Fruit fly (Drosophila melanogaster) whole organism: ENCODE measurements around the gene al.

Source experiments
- CG8478 ChIP-seq: fragments of >200 bp; optimal IDR thresholded peaks from 2 replicates; lab custom pipeline; 2018; ENCODE audit warnings: inconsistent platforms
- Dll ChIP-seq: fragments of >200 bp; optimal IDR thresholded peaks from 2 replicates; lab custom pipeline; 2017
- EcR ChIP-seq, 2 experiments: fragments of >200 bp; optimal IDR thresholded peaks; 2 replicates each; lab custom pipeline; 2017; ENCODE audit warnings: missing biosample characterization in 2 of 2, missing genetic modification characterization in 2 of 2, missing genetic modification reagents in 2 of 2
- pan ChIP-seq: fragments of >200 bp; optimal IDR thresholded peaks from 2 replicates; lab custom pipeline; 2017
- psq ChIP-seq: fragments of >200 bp; optimal IDR thresholded peaks from 2 replicates; lab custom pipeline; 2017
- usp ChIP-seq: fragments of >200 bp; optimal IDR thresholded peaks from 2 replicates; lab custom pipeline; 2017; ENCODE audit warnings: missing biosample characterization, missing genetic modification characterization, mixed read lengths

The al gene

dm6 chr2L:377780-378222 lies at the start of gene al:
al (plus strand) TSS chr2L:378112.
- TF ChIP-seq pan (lab: Kevin White, UChicago) (no peak), usp (GFP tag; lab: Kevin White, UChicago) (no peak), psq (lab: Kevin White, UChicago) (no peak), CG8478 (lab: Kevin White, UChicago) (no peak), EcR (GFP tag; optimal IDR thresholded peaks at IDR 0.05; lab: Kevin White, UChicago) (no peak), Dll (lab: Kevin White, UChicago) (no peak)

DNA sequence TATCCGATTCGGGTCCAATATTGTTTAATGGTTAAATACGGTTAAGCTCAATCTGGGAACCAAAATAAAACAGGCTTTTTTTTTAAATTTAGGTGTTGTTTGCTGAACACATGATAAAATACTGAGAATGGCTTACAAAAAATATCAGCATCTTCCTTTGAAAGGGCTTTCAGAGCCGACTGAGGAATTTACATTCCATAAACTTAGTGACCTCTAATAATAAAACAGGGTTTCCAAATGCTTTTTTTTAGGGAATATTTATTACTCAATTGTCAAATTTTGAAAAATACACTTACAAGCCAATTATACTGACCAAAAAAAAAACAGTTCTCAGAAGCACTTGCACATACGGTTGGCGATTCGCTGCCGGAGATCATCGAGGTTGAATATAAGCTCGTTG lies 48.3 kb upstream of the al start, which contains the start of gene CG43755:
CG43755 (minus strand) TSS at position 101 of the 400 bp plus-strand sequence.
- TF ChIP-seq psq (lab: Kevin White, UChicago) = no peak
- no peak for TF ChIP-seq EcR (GFP tag; optimal IDR thresholded peaks at IDR 0.05; lab: Kevin White, UChicago)
- no peak for TF ChIP-seq pan (lab: Kevin White, UChicago)
- TF ChIP-seq CG8478 (lab: Kevin White, UChicago) = no peak
- no peak for TF ChIP-seq usp (GFP tag; lab: Kevin White, UChicago)
- TF ChIP-seq Dll (lab: Kevin White, UChicago) = no peak

DNA sequence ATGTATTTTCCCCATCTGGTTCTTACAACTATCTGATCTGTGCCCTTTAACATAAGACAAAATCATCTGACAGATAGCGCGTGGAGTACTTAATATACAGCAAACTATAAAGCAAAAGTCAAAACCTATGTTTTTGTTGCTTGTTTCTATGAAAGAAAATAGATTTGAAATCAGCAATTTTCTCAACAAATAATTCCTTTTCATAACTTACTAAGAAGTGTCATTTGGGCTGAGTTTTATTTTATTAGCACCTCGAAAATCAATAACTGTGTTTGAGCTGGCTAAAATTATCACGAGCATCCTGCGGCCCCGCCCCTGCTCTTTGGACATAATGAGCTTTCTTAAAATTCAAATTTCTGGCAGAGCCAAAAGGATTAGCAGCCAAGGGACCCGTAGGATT lies 45.7 kb upstream of the al start, which contains the start of gene CG31921:
CG31921 (minus strand) TSS at position 101 of the 400 bp plus-strand sequence.
- TF ChIP-seq psq (lab: Kevin White, UChicago) (no peak), CG8478 (lab: Kevin White, UChicago) (no peak), EcR (GFP tag; optimal IDR thresholded peaks at IDR 0.05; lab: Kevin White, UChicago) (no peak), usp (GFP tag; lab: Kevin White, UChicago) (no peak), pan (lab: Kevin White, UChicago) (no peak), Dll (lab: Kevin White, UChicago) (no peak)

DNA sequence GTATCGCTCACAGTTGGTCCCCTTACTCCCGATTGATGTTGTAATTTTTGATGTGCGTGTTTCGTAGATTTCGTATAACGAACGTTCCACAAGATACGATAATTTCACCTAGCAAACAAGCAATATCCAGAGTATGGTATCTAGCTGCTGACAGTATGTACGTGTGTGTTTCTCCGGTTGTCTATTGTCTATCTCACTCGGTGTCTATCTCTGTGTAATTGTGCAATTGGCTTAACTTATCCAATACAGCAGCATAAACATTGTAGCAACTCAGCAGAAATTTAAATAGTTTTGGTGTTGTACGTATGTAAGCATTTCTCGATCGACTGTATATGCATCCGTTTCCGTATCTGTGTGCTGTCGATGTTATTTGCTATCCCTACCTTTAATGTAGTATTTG lies 31.1 kb upstream of the al start:
- no peak for TF ChIP-seq usp (GFP tag; lab: Kevin White, UChicago)
- no peak for TF ChIP-seq pan (lab: Kevin White, UChicago)
- TF ChIP-seq EcR (GFP tag; optimal IDR thresholded peaks at IDR 0.05; lab: Kevin White, UChicago) = no peak
- no peak for TF ChIP-seq CG8478 (lab: Kevin White, UChicago)
- TF ChIP-seq Dll (lab: Kevin White, UChicago) = no peak
- no peak for TF ChIP-seq psq (lab: Kevin White, UChicago)

dm6 chr2L:347604-348003 lies 30.3 kb upstream of the al start:
- no peak for TF ChIP-seq CG8478 (lab: Kevin White, UChicago)
- no peak for TF ChIP-seq psq (lab: Kevin White, UChicago)
- no peak for TF ChIP-seq Dll (lab: Kevin White, UChicago)
- no peak for TF ChIP-seq pan (lab: Kevin White, UChicago)
- TF ChIP-seq EcR (GFP tag; optimal IDR thresholded peaks at IDR 0.05; lab: Kevin White, UChicago) = no peak
- no peak for TF ChIP-seq usp (GFP tag; lab: Kevin White, UChicago)

- TF ChIP-seq usp (GFP tag; lab: Kevin White, UChicago) (no peak), EcR (GFP tag; optimal IDR thresholded peaks at IDR 0.05; lab: Kevin White, UChicago) (no peak), psq (lab: Kevin White, UChicago) (no peak), Dll (lab: Kevin White, UChicago) (no peak), pan (lab: Kevin White, UChicago) (no peak), CG8478 (lab: Kevin White, UChicago) (no peak)
Observed at dm6 chr2L:356234-356633, 21.7 kb upstream of the al start.

DNA sequence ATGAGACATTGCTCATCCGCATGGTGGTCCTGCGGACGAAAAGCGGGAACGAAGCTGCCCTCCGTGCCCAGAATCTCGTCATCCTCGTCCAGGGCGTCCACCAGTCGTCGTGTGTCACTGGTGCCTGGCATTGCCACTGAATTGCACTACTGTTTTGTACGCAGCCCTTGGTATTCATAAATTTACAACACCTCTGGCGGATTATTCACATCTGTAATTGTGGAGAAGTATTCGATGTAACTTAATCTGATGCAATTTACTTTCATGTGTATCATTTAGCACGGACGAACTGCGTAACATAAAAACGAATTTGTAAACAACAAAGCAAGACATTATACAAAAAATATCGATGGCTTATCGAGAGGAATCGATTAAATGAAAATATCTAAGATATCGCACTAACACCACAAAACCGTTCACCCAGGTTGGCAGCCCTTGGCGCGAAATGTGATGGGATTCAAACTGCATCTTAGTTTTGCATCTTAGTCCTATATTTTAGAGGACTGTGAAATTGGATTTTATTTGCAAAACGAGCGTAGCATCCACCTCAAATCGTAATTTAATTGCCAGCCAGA lies 20.3 kb upstream of the al start, which contains the start of gene Ent1:
Ent1 (minus strand) TSS at position 319 of the 575 bp plus-strand sequence.
- no peak for TF ChIP-seq Dll (lab: Kevin White, UChicago)

DNA sequence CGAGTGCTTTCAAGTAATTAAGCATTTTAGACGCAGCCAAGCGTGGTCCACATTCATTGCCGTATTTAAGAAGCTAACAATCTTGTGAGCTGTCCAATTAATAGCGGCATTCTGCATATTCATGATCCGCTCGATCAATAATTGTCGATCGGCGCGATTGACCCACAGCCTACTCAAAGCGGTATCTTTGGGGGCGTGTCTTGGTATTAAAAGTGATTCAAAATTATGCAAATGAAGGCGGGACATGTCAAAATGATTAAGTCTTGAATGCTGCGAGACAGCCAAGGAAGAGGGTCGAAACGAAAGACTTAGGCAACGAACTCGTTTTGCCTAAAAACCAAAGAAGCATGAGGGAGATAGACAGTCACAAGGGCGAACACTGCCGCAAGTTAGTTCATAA lies 11.0 kb upstream of the al start:
- no peak for TF ChIP-seq pan (lab: Kevin White, UChicago)
- no peak for TF ChIP-seq EcR (GFP tag; optimal IDR thresholded peaks at IDR 0.05; lab: Kevin White, UChicago)
- no peak for TF ChIP-seq usp (GFP tag; lab: Kevin White, UChicago)
- TF ChIP-seq psq (lab: Kevin White, UChicago) = no peak
- no peak for TF ChIP-seq Dll (lab: Kevin White, UChicago)
- no peak for TF ChIP-seq CG8478 (lab: Kevin White, UChicago)

DNA sequence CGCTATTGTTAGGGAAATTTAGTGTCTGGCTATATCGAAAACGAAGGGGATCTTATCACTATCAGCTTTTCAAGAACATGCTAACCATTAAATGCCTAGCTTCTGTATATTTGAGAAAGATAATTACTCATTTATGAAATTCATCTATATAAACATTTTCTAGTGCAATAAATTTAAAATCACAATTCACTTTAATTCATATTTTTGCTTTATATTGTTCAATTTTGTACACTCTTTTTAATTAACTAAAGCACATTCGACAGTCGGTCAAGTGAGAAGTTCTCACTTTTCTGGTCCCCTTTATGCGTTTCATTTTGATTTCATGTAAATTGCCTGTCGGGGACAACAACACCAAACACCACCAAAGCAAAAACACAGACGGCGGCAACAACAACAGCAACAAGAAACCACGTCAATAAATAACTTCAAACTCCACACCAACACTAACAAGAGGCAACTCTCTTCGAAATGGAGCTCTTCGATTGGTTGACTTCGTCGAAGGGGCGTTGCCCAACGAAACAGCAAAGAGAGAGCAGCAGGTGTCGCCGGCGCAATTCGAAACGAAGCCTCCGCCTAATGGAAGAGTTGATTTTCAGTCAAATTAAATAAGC lies 9.4 kb upstream of the al start:
- no peak for TF ChIP-seq EcR (GFP tag; optimal IDR thresholded peaks at IDR 0.05; lab: Kevin White, UChicago)
- TF ChIP-seq pan (lab: Kevin White, UChicago) = no peak
- TF ChIP-seq psq (lab: Kevin White, UChicago) = no peak
- TF ChIP-seq CG8478 (lab: Kevin White, UChicago) = no peak
- no peak for TF ChIP-seq Dll (lab: Kevin White, UChicago)
- no peak for TF ChIP-seq usp (GFP tag; lab: Kevin White, UChicago)

dm6 chr2L:369811-370210 lies 8.1 kb upstream of the al start:
- no peak for TF ChIP-seq pan (lab: Kevin White, UChicago)
- TF ChIP-seq EcR (GFP tag; optimal IDR thresholded peaks at IDR 0.05; lab: Kevin White, UChicago) = no peak
- TF ChIP-seq CG8478 (lab: Kevin White, UChicago) = no peak
- TF ChIP-seq usp (GFP tag; lab: Kevin White, UChicago) = no peak

- TF ChIP-seq CG8478 (lab: Kevin White, UChicago) = no peak
- no peak for TF ChIP-seq Dll (lab: Kevin White, UChicago)
- TF ChIP-seq pan (lab: Kevin White, UChicago) = no peak
- no peak for TF ChIP-seq psq (lab: Kevin White, UChicago)
- no peak for TF ChIP-seq usp (GFP tag; lab: Kevin White, UChicago)
- TF ChIP-seq EcR (GFP tag; optimal IDR thresholded peaks at IDR 0.05; lab: Kevin White, UChicago) = no peak
Observed at dm6 chr2L:371747-372146, 6.2 kb upstream of the al start.
